Fruit fly (Drosophila melanogaster): ENCODE data around the gene CG43084.

Gene CG43084

dm6 chr3L:15670455-15670854 is 19.8 kb downstream of the CG43084 start (continued):
- TF ChIP-seq croc (GFP tag; conservative IDR thresholded peaks at IDR 0.05) (no peak), Aef1 (GFP tag; IDR thresholded peaks at IDR 0.05) (no peak), zf30C (GFP tag; optimal IDR thresholded peaks at IDR 0.05) (peak; percentile 83), ash1 (GFP tag; optimal IDR thresholded peaks at IDR 0.05) (no peak), CG31388 (GFP tag; optimal IDR thresholded peaks at IDR 0.05) (no peak), H2.0 (GFP tag; IDR thresholded peaks at IDR 0.05) (no peak), CG8765 (GFP tag; IDR thresholded peaks at IDR 0.05) (no peak), caup (GFP tag; optimal IDR thresholded peaks at IDR 0.05; ENCODE audit: severe bottlenecking) (no peak), CG16863 (GFP tag; optimal IDR thresholded peaks at IDR 0.05) (no peak), hth (optimal IDR thresholded peaks at IDR 0.05) (no peak), CG8281 (tag; optimal IDR thresholded peaks at IDR 0.05) (no peak), wdn (GFP tag; IDR thresholded peaks at IDR 0.05) (no peak), CG15269 (tag; optimal IDR thresholded peaks at IDR 0.05) (no peak), tx (GFP tag; optimal IDR thresholded peaks at IDR 0.05) (no peak), mld (GFP tag; IDR thresholded peaks at IDR 0.05; ENCODE audit: partially characterized antibody) (no peak), row (GFP tag; IDR thresholded peaks at IDR 0.05) (no peak), CG7556 (GFP tag; optimal IDR thresholded peaks at IDR 0.05) (peak; percentile 6), Dip3 (GFP tag; optimal IDR thresholded peaks at IDR 0.05) (no peak), E2f1 (GFP tag; IDR thresholded peaks at IDR 0.05) (no peak), CG15073 (GFP tag; optimal IDR thresholded peaks at IDR 0.05) (no peak), Bgb (GFP tag; IDR thresholded peaks at IDR 0.05; ENCODE audit: partially characterized antibody) (no peak), CG4820 (GFP tag; optimal IDR thresholded peaks at IDR 0.05) (no peak), en (GFP tag; optimal IDR thresholded peaks at IDR 0.05) (no peak), ATbp (GFP tag; optimal IDR thresholded peaks at IDR 0.05) (no peak), CG6683 (GFP tag; optimal IDR thresholded peaks at IDR 0.05) (no peak), Lpt (GFP tag; optimal IDR thresholded peaks at IDR 0.05) (no peak), CG42726 (GFP tag; IDR thresholded peaks at IDR 0.05; ENCODE audit: partially characterized antibody) (no peak), Sry-β (GFP tag; optimal IDR thresholded peaks at IDR 0.05) (no peak), lola (GFP tag; optimal IDR thresholded peaks at IDR 0.05) (peak in 1 of 3 experiments; percentile 86), Nf-YA (GFP tag; IDR thresholded peaks at IDR 0.05) (no peak), CG16813 (GFP tag; IDR thresholded peaks at IDR 0.05; ENCODE audit: partially characterized antibody) (no peak), CG14965 (GFP tag; optimal IDR thresholded peaks at IDR 0.05; ENCODE audit: borderline replicate concordance) (no peak), CG7963 (GFP tag; IDR thresholded peaks at IDR 0.05; ENCODE audit: partially characterized antibody) (no peak), ab (GFP tag; optimal IDR thresholded peaks at IDR 0.05) (no peak), bowl (GFP tag; IDR thresholded peaks at IDR 0.05) (no peak), gem (tag; optimal IDR thresholded peaks at IDR 0.05) (peak; percentile 62), crc (GFP tag; optimal IDR thresholded peaks at IDR 0.05) (no peak), CG12391 (tag; optimal IDR thresholded peaks at IDR 0.05) (peak; percentile 54), sr (GFP tag; IDR thresholded peaks at IDR 0.05) (no peak), CG9727 (GFP tag; optimal IDR thresholded peaks at IDR 0.05) (peak; percentile 81), kay (GFP tag; optimal IDR thresholded peaks at IDR 0.05) (no peak), wor (GFP tag; IDR thresholded peaks at IDR 0.05) (no peak), CG2875 (GFP tag; optimal IDR thresholded peaks at IDR 0.05) (no peak), CG3065 (GFP tag; optimal IDR thresholded peaks at IDR 0.05) (no peak), Bdp1 (GFP tag; optimal IDR thresholded peaks at IDR 0.05) (no peak), CG1529 (GFP tag; optimal IDR thresholded peaks at IDR 0.05) (no peak), Hmx (GFP tag; optimal IDR thresholded peaks at IDR 0.05) (no peak), CG9609 (GFP tag; optimal IDR thresholded peaks at IDR 0.05) (no peak), twi (tag; optimal IDR thresholded peaks at IDR 0.05) (peak; percentile 4), CG11723 (GFP tag; optimal IDR thresholded peaks at IDR 0.05) (no peak), B-H2 (GFP tag; optimal IDR thresholded peaks at IDR 0.05) (no peak), Oaz (GFP tag; IDR thresholded peaks at IDR 0.05) (no peak)

All from whole organism, embryonic.